Worm (Caenorhabditis elegans) whole organism, L2 larva: ENCODE data around the gene T11G6.4.

Experiments
- F13H6.1 ChIP-seq: sonication (generic microtip); optimal IDR thresholded peaks from 2 replicates; lab custom pipeline; 2016; ENCODE audit warnings: missing genetic modification characterization, missing compliant biosample characterization
- lin-39 ChIP-seq: fragments of 150-350 bp; optimal IDR thresholded peaks from 2 replicates; lab custom pipeline; 2014; ENCODE audit warnings: missing biosample characterization, missing genetic modification reagents, missing genetic modification characterization
- nhr-11 ChIP-seq: fragments of 150-350 bp; optimal IDR thresholded peaks from 2 replicates; lab custom pipeline; 2014; ENCODE audit warnings: missing biosample characterization, missing genetic modification characterization
- nhr-12 ChIP-seq: fragments of 150-350 bp; optimal IDR thresholded peaks from 2 replicates; lab custom pipeline; 2014; ENCODE audit warnings: missing biosample characterization, missing genetic modification characterization
- nhr-23 ChIP-seq: fragments of 150-350 bp; optimal IDR thresholded peaks from 2 replicates; lab custom pipeline; 2014; ENCODE audit warnings: missing biosample characterization, missing genetic modification reagents, missing genetic modification characterization
- nhr-6 ChIP-seq: fragments of 150-350 bp; optimal IDR thresholded peaks from 2 replicates; lab custom pipeline; 2014; ENCODE audit warnings: missing biosample characterization, missing genetic modification characterization
- ztf-4 ChIP-seq: fragments of 150-350 bp; optimal IDR thresholded peaks from 2 replicates; lab custom pipeline; 2014; ENCODE audit warnings: missing biosample characterization, missing genetic modification characterization

DNA sequence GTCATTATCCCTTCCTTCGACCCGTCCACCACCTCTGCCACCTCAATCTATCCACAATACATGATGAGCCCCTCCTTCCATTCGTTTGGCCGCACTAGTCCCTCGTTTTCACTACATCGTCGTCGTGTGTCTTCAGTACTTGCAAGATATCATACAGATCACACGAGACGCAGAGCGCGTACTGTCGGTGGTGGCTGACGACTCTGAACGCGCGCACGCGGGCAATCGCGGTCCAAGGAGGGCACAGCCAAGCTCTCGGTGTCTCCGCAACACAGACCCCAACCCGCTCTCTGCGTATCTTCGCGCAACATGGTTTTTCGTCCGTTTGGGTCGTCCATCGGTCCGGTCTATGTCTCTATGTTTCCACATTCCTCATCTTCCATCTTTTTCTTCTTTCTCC is 34.7 kb downstream of the T11G6.4 start:
- TF ChIP-seq F13H6.1 (tag; lab: Kevin White, UChicago) (no peak), nhr-11 (tag; lab: Kevin White, UChicago) (no peak), nhr-12 (no peak), nhr-6 (no peak), nhr-23 (no peak), ztf-4 (tag; lab: Kevin White, UChicago) (no peak), lin-39 (no peak)
